Worm (Caenorhabditis elegans): ENCODE results near the gene fbxb-77.
A peak's percentile ranks its signal among the peaks of the same experiment; 100 is the strongest.

DNA sequence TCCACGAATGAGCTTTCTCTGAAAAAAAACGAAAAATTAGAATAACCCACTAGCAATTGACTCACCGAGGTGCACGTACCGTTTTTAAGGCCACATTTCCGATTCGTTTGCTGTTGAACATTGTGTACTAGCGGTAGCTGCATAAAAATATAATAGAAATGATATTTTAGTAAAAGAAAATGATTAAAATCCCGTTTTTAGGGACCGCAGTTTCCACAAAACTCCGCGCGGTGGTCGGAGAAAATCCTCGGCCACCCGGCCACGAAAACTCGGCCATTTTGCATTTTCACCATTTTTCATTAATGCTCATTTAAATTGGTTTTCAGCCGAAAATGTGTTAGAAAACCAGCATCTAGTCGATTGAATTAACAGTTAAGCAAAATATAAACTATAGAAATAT, 43.6 kb downstream of the fbxb-77 start, which contains the start of gene yars-2:
- TF ChIP-seq ama-1 (optimal IDR thresholded peaks at IDR 0.05) (peak; percentile 65), hmg-4 (GFP tag; optimal IDR thresholded peaks at IDR 0.05) (no peak), ets-7 (tag; optimal IDR thresholded peaks at IDR 0.05) (no peak), hmbx-1 (tag; optimal IDR thresholded peaks at IDR 0.05) (no peak), tbx-11 (GFP tag; IDR thresholded peaks at IDR 0.05) (no peak), flt-1 (GFP tag; IDR thresholded peaks at IDR 0.05) (no peak), F13C5.2 (tag; optimal IDR thresholded peaks at IDR 0.05) (no peak), scrt-1 (GFP tag; IDR thresholded peaks at IDR 0.05) (no peak), ceh-36 (tag; optimal IDR thresholded peaks at IDR 0.05) (peak; percentile 23)

All from whole organism, early embryonic.